Worm (Caenorhabditis elegans) whole organism, early embryonic: ENCODE data around the gene nhr-110.

Experiments
- B0310.2 ChIP-seq: sonication (generic microtip); optimal IDR thresholded peaks from 2 replicates; lab custom pipeline; 2016; ENCODE audit warnings: mild to moderate bottlenecking, missing genetic modification characterization, missing compliant biosample characterization
- aly-1 ChIP-seq: sonication (generic microtip); optimal IDR thresholded peaks from 2 replicates; lab custom pipeline; 2016; ENCODE audit warnings: missing genetic modification characterization, missing compliant biosample characterization
- ama-1 ChIP-seq: fragments of 150-350 bp; optimal IDR thresholded peaks from 2 replicates; lab custom pipeline; 2014
- ceh-13 ChIP-seq: fragments of 200-800 bp; sonication (Bioruptor generic); optimal IDR thresholded peaks from 2 replicates; lab custom pipeline; 2018; ENCODE audit warnings: mild to moderate bottlenecking, missing genetic modification characterization, missing compliant biosample characterization
- flt-1 ChIP-seq: fragments of 200-800 bp; sonication (Bioruptor generic); IDR thresholded peaks from 2 replicates; pipeline ENCODE4 v1.3.6; 2022; ENCODE audit warnings: missing genetic modification characterization, missing compliant biosample characterization
- hmbx-1 ChIP-seq: sonication (generic microtip); optimal IDR thresholded peaks from 2 replicates; lab custom pipeline; 2016; ENCODE audit warnings: mild to moderate bottlenecking, missing genetic modification characterization, missing compliant biosample characterization
- hnd-1 ChIP-seq: sonication (generic microtip); optimal IDR thresholded peaks from 2 replicates; lab custom pipeline; 2016; ENCODE audit warnings: missing genetic modification characterization, missing compliant biosample characterization
- sea-1 ChIP-seq: fragments of 200-800 bp; sonication (Bioruptor generic); conservative IDR thresholded peaks from 2 replicates; pipeline ENCODE4 v1.3.6; 2022; ENCODE audit warnings: missing genetic modification characterization, missing compliant biosample characterization

- TF ChIP-seq sea-1 (no peak), ama-1 (lab: Kevin White, UChicago) (no peak), ceh-13 (GFP tag; lab: Kevin White, UChicago) (no peak), flt-1 (no peak), B0310.2 (tag; lab: Kevin White, UChicago) (no peak), aly-1 (tag; lab: Kevin White, UChicago) (no peak), hmbx-1 (tag; lab: Kevin White, UChicago) (no peak), hnd-1 (no peak)
These were observed 51.7 kb downstream of the nhr-110 start for ce11 chrV:1572585-1572984.
